Worm (Caenorhabditis elegans) whole organism, L4 larva: ENCODE results near the gene vap-2.

ENCODE experiments used
- ZK337.2 ChIP-seq: fragments of 200-800 bp; sonication (Bioruptor generic); IDR thresholded peaks from 2 replicates; pipeline ENCODE4 v1.3.6; 2022; ENCODE audit warnings: missing genetic modification reagents, missing genetic modification characterization, missing compliant biosample characterization
- dmd-8 ChIP-seq: fragments of 200-800 bp; sonication (Bioruptor generic); IDR thresholded peaks from 2 replicates; pipeline ENCODE4 v1.3.6; 2022; ENCODE audit warnings: missing genetic modification characterization, missing compliant biosample characterization
- dpl-1 ChIP-seq: fragments of 150-350 bp; optimal IDR thresholded peaks from 2 replicates; lab custom pipeline; 2014; ENCODE audit warnings: missing biosample characterization, missing genetic modification reagents, missing genetic modification characterization
- jun-1 ChIP-seq: fragments of 150-350 bp; optimal IDR thresholded peaks from 2 replicates; lab custom pipeline; 2014; ENCODE audit warnings: missing biosample characterization, missing genetic modification reagents, missing genetic modification characterization
- lin-39 ChIP-seq: fragments of 150-350 bp; optimal IDR thresholded peaks from 2 replicates; lab custom pipeline; 2014; ENCODE audit warnings: missing biosample characterization, missing genetic modification reagents, missing genetic modification characterization
- mep-1 ChIP-seq: fragments of 150-350 bp; sonication (generic microtip); optimal IDR thresholded peaks from 3 replicates; lab custom pipeline; 2014; ENCODE audit warnings: missing biosample characterization, missing genetic modification characterization
- mxl-2 ChIP-seq: fragments of 200-800 bp; sonication (Bioruptor generic); conservative IDR thresholded peaks from 2 replicates; pipeline ENCODE4 v1.3.6; 2022; ENCODE audit warnings: missing genetic modification reagents, missing genetic modification characterization, missing compliant biosample characterization
- nhr-28 ChIP-seq: fragments of 150-350 bp; optimal IDR thresholded peaks from 2 replicates; lab custom pipeline; 2014; ENCODE audit warnings: missing biosample characterization, missing genetic modification characterization
- nhr-42 ChIP-seq: fragments of 200-800 bp; sonication (Bioruptor generic); IDR thresholded peaks from 2 replicates; pipeline ENCODE4 v1.3.6; 2022; ENCODE audit warnings: missing genetic modification characterization, missing compliant biosample characterization
- zag-1 ChIP-seq: fragments of 150-350 bp; optimal IDR thresholded peaks from 2 replicates; lab custom pipeline; 2014; ENCODE audit warnings: missing biosample characterization, missing genetic modification characterization

- TF ChIP-seq mxl-2 (GFP tag; lab: Robert Waterston, UW) (peak; percentile 84), nhr-42 (GFP tag; lab: Robert Waterston, UW) (no peak), lin-39 (tag; lab: Kevin White, UChicago) (peak; percentile 71), dmd-8 (GFP tag; lab: Robert Waterston, UW) (no peak), jun-1 (tag; lab: Kevin White, UChicago) (no peak), dpl-1 (peak; percentile 28), nhr-28 (tag; lab: Kevin White, UChicago) (peak; percentile 89), zag-1 (tag; lab: Kevin White, UChicago) (no peak), mep-1 (tag; lab: Kevin White, UChicago) (peak; percentile 93), ZK337.2 (GFP tag; lab: Robert Waterston, UW) (no peak)
These were observed 21.3 kb downstream of the vap-2 start for ce11 chrX:10770988-10771496.
